Fruit fly (Drosophila melanogaster): ENCODE measurements around the gene CG11438.

Gene CG11438

DNA sequence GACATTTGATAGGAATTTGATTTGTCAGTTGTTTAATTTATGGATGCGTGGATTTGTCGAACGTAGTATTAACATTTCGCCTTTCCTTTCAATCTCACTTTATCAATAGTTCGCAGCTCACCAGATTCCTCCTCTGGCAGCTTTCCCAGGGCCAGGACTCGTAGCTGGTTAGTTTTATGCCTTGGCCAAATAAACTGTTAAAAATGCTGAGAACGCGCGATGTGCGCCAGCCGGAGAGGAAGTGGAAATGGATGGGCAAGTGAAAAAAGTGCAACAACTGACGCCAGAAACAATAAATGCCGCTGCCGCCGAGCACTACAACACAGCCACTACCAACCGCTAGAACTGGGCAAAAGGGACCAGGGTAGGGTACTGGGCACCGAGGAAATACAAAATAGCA, 18.0 kb downstream of the CG11438 start:
- TF ChIP-seq rn (GFP tag; IDR thresholded peaks at IDR 0.05) (no peak), fd96Ca (GFP tag; IDR thresholded peaks at IDR 0.05) (no peak), CG9948 (tag; optimal IDR thresholded peaks at IDR 0.05) (no peak), CG14655 (GFP tag; optimal IDR thresholded peaks at IDR 0.05) (no peak), CG10348 (GFP tag; IDR thresholded peaks at IDR 0.05) (no peak), CG4496 (GFP tag; IDR thresholded peaks at IDR 0.05) (no peak), Ets98B (GFP tag; IDR thresholded peaks at IDR 0.05) (no peak), CG17806 (tag; optimal IDR thresholded peaks at IDR 0.05) (no peak), CG15710 (tag; optimal IDR thresholded peaks at IDR 0.05) (no peak), CG13204 (GFP tag; optimal IDR thresholded peaks at IDR 0.05) (no peak), CG8301 (tag; optimal IDR thresholded peaks at IDR 0.05) (no peak), CG12605 (GFP tag; IDR thresholded peaks at IDR 0.05) (no peak), CG34367 (tag; optimal IDR thresholded peaks at IDR 0.05) (no peak), gl (tag; optimal IDR thresholded peaks at IDR 0.05) (no peak)

dm6 chr3L:22497594-22497993, 32.2 kb downstream of the CG11438 start:
- TF ChIP-seq Pif1B (GFP tag; optimal IDR thresholded peaks at IDR 0.05) (no peak), CG14655 (GFP tag; optimal IDR thresholded peaks at IDR 0.05) (no peak), CG4496 (GFP tag; IDR thresholded peaks at IDR 0.05) (no peak), CG9948 (tag; optimal IDR thresholded peaks at IDR 0.05) (no peak), CG17806 (tag; optimal IDR thresholded peaks at IDR 0.05) (no peak)

- no peak for TF ChIP-seq Snoo (tag; optimal IDR thresholded peaks at IDR 0.05)
- TF ChIP-seq CG32121 (GFP tag; IDR thresholded peaks at IDR 0.05), result no peak
- TF ChIP-seq rn (GFP tag; IDR thresholded peaks at IDR 0.05), result no peak
- TF ChIP-seq CG14655 (GFP tag; optimal IDR thresholded peaks at IDR 0.05), result no peak
- no peak for TF ChIP-seq CG10348 (GFP tag; IDR thresholded peaks at IDR 0.05)
- TF ChIP-seq CG13204 (GFP tag; optimal IDR thresholded peaks at IDR 0.05), result no peak
These were observed 35.9 kb downstream of the CG11438 start, which contains the start of gene CG43312 for dm6 chr3L:22501300-22501699. Gene CG43312, plus strand, starts transcription at chr3L:22501600.

- TF ChIP-seq CG8301 (tag; optimal IDR thresholded peaks at IDR 0.05), result no peak
- no peak for TF ChIP-seq gl (tag; optimal IDR thresholded peaks at IDR 0.05)
- no peak for TF ChIP-seq CG34367 (tag; optimal IDR thresholded peaks at IDR 0.05)
- TF ChIP-seq CG13204 (GFP tag; optimal IDR thresholded peaks at IDR 0.05), result no peak
- no peak for TF ChIP-seq EcR (GFP tag; optimal IDR thresholded peaks at IDR 0.05)
- TF ChIP-seq CG32121 (GFP tag; IDR thresholded peaks at IDR 0.05), result no peak
- TF ChIP-seq rn (GFP tag; IDR thresholded peaks at IDR 0.05), result no peak
- no peak for TF ChIP-seq CG15710 (tag; optimal IDR thresholded peaks at IDR 0.05)
- no peak for TF ChIP-seq D1 (tag; optimal IDR thresholded peaks at IDR 0.05)
- no peak for TF ChIP-seq CG10348 (GFP tag; IDR thresholded peaks at IDR 0.05)
- no peak for TF ChIP-seq Pif1B (GFP tag; optimal IDR thresholded peaks at IDR 0.05)
- TF ChIP-seq Ets98B (GFP tag; IDR thresholded peaks at IDR 0.05), result no peak
- no peak for TF ChIP-seq CG4496 (GFP tag; IDR thresholded peaks at IDR 0.05)
- TF ChIP-seq fd96Ca (GFP tag; IDR thresholded peaks at IDR 0.05), result no peak
- no peak for TF ChIP-seq CG8159 (tag; optimal IDR thresholded peaks at IDR 0.05)
- no peak for TF ChIP-seq CG14655 (GFP tag; optimal IDR thresholded peaks at IDR 0.05)
These were observed 38.3 kb downstream of the CG11438 start, which contains the start of gene CG43331 for dm6 chr3L:22503730-22504129. Gene CG43331, minus strand, starts transcription at chr3L:22503830.

dm6 chr3L:22504323-22504722, 38.9 kb downstream of the CG11438 start, which contains the start of gene CG43330:
Gene CG43330, minus strand, starts transcription at chr3L:22504423.
- TF ChIP-seq CG8301 (tag; optimal IDR thresholded peaks at IDR 0.05) (no peak), CG9948 (tag; optimal IDR thresholded peaks at IDR 0.05) (no peak), fd96Ca (GFP tag; IDR thresholded peaks at IDR 0.05) (no peak), CG32121 (GFP tag; IDR thresholded peaks at IDR 0.05) (no peak), CG12605 (GFP tag; IDR thresholded peaks at IDR 0.05) (no peak), CG8159 (tag; optimal IDR thresholded peaks at IDR 0.05) (no peak), CG17806 (tag; optimal IDR thresholded peaks at IDR 0.05) (no peak), Pif1A (GFP tag; optimal IDR thresholded peaks at IDR 0.05) (no peak), CG14655 (GFP tag; optimal IDR thresholded peaks at IDR 0.05) (no peak), Ets98B (GFP tag; IDR thresholded peaks at IDR 0.05) (no peak), Pif1B (GFP tag; optimal IDR thresholded peaks at IDR 0.05) (no peak), CG13204 (GFP tag; optimal IDR thresholded peaks at IDR 0.05) (no peak), rn (GFP tag; IDR thresholded peaks at IDR 0.05) (no peak)

DNA sequence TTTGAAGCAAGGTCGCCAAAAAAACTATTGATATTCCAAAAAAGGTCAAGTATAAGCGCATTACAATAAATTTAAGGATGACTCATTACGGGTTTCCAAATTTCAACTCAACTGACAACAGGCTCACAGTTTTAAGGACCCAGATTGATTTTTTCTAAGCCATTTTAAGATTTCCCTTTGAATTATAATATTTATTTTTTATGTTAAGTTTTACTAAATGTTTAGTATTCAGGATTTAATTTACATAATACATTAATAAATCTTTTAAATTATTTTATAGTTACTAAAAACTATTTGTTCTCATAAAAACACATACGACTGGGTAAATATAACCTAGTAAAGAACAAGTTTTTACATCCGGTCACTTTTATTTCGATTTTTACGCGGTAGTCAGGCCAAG, 39.7 kb downstream of the CG11438 start, which contains the start of gene CG43329:
Gene CG43329 (minus strand): TSS at position 101 of the 400 bp plus-strand sequence.
- TF ChIP-seq CG8301 (tag; optimal IDR thresholded peaks at IDR 0.05) (no peak), CG4496 (GFP tag; IDR thresholded peaks at IDR 0.05) (no peak), CG14655 (GFP tag; optimal IDR thresholded peaks at IDR 0.05) (no peak), CG32121 (GFP tag; IDR thresholded peaks at IDR 0.05) (no peak), fd96Ca (GFP tag; IDR thresholded peaks at IDR 0.05) (no peak), CG34367 (tag; optimal IDR thresholded peaks at IDR 0.05) (no peak), CG9948 (tag; optimal IDR thresholded peaks at IDR 0.05) (no peak), CG10348 (GFP tag; IDR thresholded peaks at IDR 0.05) (no peak), CG15710 (tag; optimal IDR thresholded peaks at IDR 0.05) (no peak), Pif1A (GFP tag; optimal IDR thresholded peaks at IDR 0.05) (no peak), gl (tag; optimal IDR thresholded peaks at IDR 0.05) (no peak), CG8159 (tag; optimal IDR thresholded peaks at IDR 0.05) (no peak), CG17806 (tag; optimal IDR thresholded peaks at IDR 0.05) (no peak), Pif1B (GFP tag; optimal IDR thresholded peaks at IDR 0.05) (no peak), CG12605 (GFP tag; IDR thresholded peaks at IDR 0.05) (no peak)

Data from whole organism, pupa.